Worm (Caenorhabditis elegans): Measurements from ENCODE around the gene nhr-272.

Gene nhr-272

ce11 chrX:12661091-12661526 lies 43.5 kb downstream of the nhr-272 start (continued):
- peak; percentile 83 for TF ChIP-seq gmeb-2 (tag; optimal IDR thresholded peaks at IDR 0.05)
- TF ChIP-seq pag-3 (tag; optimal IDR thresholded peaks at IDR 0.05; ENCODE audit: borderline replicate concordance): no peak
- peak; percentile 81 for TF ChIP-seq ceh-34 (tag; optimal IDR thresholded peaks at IDR 0.05)
- TF ChIP-seq nhr-11 (tag; optimal IDR thresholded peaks at IDR 0.05): no peak
- no peak for TF ChIP-seq fkh-10 (GFP tag; optimal IDR thresholded peaks at IDR 0.05)
- peak; percentile 72 for TF ChIP-seq syd-9 (tag; optimal IDR thresholded peaks at IDR 0.05)
- TF ChIP-seq K09A11.1 (tag; optimal IDR thresholded peaks at IDR 0.05; ENCODE audit: insufficient read depth): peak; percentile 45
- TF ChIP-seq dmd-4 (tag; optimal IDR thresholded peaks at IDR 0.05; ENCODE audit: borderline replicate concordance): peak; percentile 64
- no peak for TF ChIP-seq pha-4 (tag; optimal IDR thresholded peaks at IDR 0.05)
- peak; percentile 36 for TF ChIP-seq eyg-1 (tag; optimal IDR thresholded peaks at IDR 0.05)
- TF ChIP-seq C08G9.2 (tag; optimal IDR thresholded peaks at IDR 0.05): peak; percentile 69
- peak; percentile 13 for TF ChIP-seq ceh-9 (tag; optimal IDR thresholded peaks at IDR 0.05)
- peak; percentile 77 for TF ChIP-seq madf-2 (tag; optimal IDR thresholded peaks at IDR 0.05)
- peak; percentile 73 for TF ChIP-seq ztf-16 (tag; optimal IDR thresholded peaks at IDR 0.05)
- TF ChIP-seq fax-1 (tag; optimal IDR thresholded peaks at IDR 0.05): peak; percentile 73
- TF ChIP-seq ceh-19 (GFP tag; optimal IDR thresholded peaks at IDR 0.05): peak; percentile 78
- TF ChIP-seq ceh-6 (GFP tag; optimal IDR thresholded peaks at IDR 0.05): peak; percentile 83
- TF ChIP-seq ceh-24 (tag; optimal IDR thresholded peaks at IDR 0.05): peak; percentile 43
- peak; percentile 82 for TF ChIP-seq che-1 (tag; optimal IDR thresholded peaks at IDR 0.05)
- TF ChIP-seq ref-2 (tag; optimal IDR thresholded peaks at IDR 0.05): peak; percentile 87
- TF ChIP-seq tbx-2 (tag; optimal IDR thresholded peaks at IDR 0.05): peak; percentile 83
- TF ChIP-seq nfya-1 (tag; optimal IDR thresholded peaks at IDR 0.05): peak; percentile 59
- peak; percentile 70 for TF ChIP-seq F13H6.1 (tag; optimal IDR thresholded peaks at IDR 0.05)
- TF ChIP-seq nhr-232 (tag; optimal IDR thresholded peaks at IDR 0.05): peak; percentile 81
- no peak for TF ChIP-seq pax-1 (tag; optimal IDR thresholded peaks at IDR 0.05)
- no peak for TF ChIP-seq pros-1 (tag; optimal IDR thresholded peaks at IDR 0.05)
- TF ChIP-seq pqm-1 (tag; optimal IDR thresholded peaks at IDR 0.05): no peak
- peak; percentile 52 for TF ChIP-seq hlh-8 (tag; optimal IDR thresholded peaks at IDR 0.05)
- peak; percentile 1 for TF ChIP-seq mec-3 (tag; optimal IDR thresholded peaks at IDR 0.05; ENCODE audit: borderline replicate concordance)
- TF ChIP-seq K02D7.2 (tag; optimal IDR thresholded peaks at IDR 0.05): peak; percentile 77
- TF ChIP-seq ceh-30 (tag; optimal IDR thresholded peaks at IDR 0.05): no peak
- TF ChIP-seq lin-11 (tag; optimal IDR thresholded peaks at IDR 0.05): peak; percentile 77
- TF ChIP-seq zip-5 (tag; optimal IDR thresholded peaks at IDR 0.05): peak; percentile 39
- no peak for TF ChIP-seq ceh-22 (tag; optimal IDR thresholded peaks at IDR 0.05)
- peak; percentile 67 for TF ChIP-seq hlh-13 (GFP tag; optimal IDR thresholded peaks at IDR 0.05)
- peak; percentile 49 for TF ChIP-seq tbx-7 (tag; optimal IDR thresholded peaks at IDR 0.05)
- peak; percentile 81 for TF ChIP-seq unc-86 (tag; optimal IDR thresholded peaks at IDR 0.05)
- TF ChIP-seq Y22D7AL.16 (tag; optimal IDR thresholded peaks at IDR 0.05): peak; percentile 60
- peak; percentile 75 for TF ChIP-seq sox-4 (tag; optimal IDR thresholded peaks at IDR 0.05)
- peak; percentile 84 for TF ChIP-seq hlh-30 (tag; optimal IDR thresholded peaks at IDR 0.05; ENCODE audit: insufficient read depth)
- peak; percentile 59 for TF ChIP-seq ahr-1 (tag; optimal IDR thresholded peaks at IDR 0.05)
- peak; percentile 82 for TF ChIP-seq T23F11.4 (GFP tag; optimal IDR thresholded peaks at IDR 0.05)
- TF ChIP-seq ama-1 (optimal IDR thresholded peaks at IDR 0.05): no peak
- TF ChIP-seq ceh-14 (tag; optimal IDR thresholded peaks at IDR 0.05): peak; percentile 59
- TF ChIP-seq sdc-2 (tag; optimal IDR thresholded peaks at IDR 0.05): peak; percentile 86
- TF ChIP-seq npax-4 (tag; optimal IDR thresholded peaks at IDR 0.05): peak; percentile 12
- TF ChIP-seq dve-1 (tag; optimal IDR thresholded peaks at IDR 0.05): peak; percentile 83
- TF ChIP-seq pat-9 (tag; optimal IDR thresholded peaks at IDR 0.05): peak; percentile 86
- TF ChIP-seq ceh-48 (tag; optimal IDR thresholded peaks at IDR 0.05): peak; percentile 53
- TF ChIP-seq hlh-15 (tag; optimal IDR thresholded peaks at IDR 0.05): peak; percentile 24
- peak; percentile 70 for TF ChIP-seq ceh-2 (tag; optimal IDR thresholded peaks at IDR 0.05)
- peak; percentile 85 for TF ChIP-seq elt-2 (tag; optimal IDR thresholded peaks at IDR 0.05)

Measured in whole organism, late embryonic.